Worm (Caenorhabditis elegans): Measurements from ENCODE around the gene lgc-23.

- TF ChIP-seq pqm-1 (tag; optimal IDR thresholded peaks at IDR 0.05) (no peak), unc-62 (GFP tag; optimal IDR thresholded peaks at IDR 0.05) (no peak), egl-5 (tag; optimal IDR thresholded peaks at IDR 0.05) (no peak)
These were observed 42.5 kb upstream of the lgc-23 start for ce11 chrX:12022496-12022895.

Measured in whole organism, L3 larva.